Fruit fly (Drosophila melanogaster) whole organism, embryonic: ENCODE measurements around the gene Patsas.

ENCODE experiments used
- B-H1 ChIP-seq: fragments of 200-800 bp; sonication (Bioruptor generic); IDR thresholded peaks from 3 replicates; pipeline ENCODE4 v1.3.6; 2022; ENCODE audit warnings: missing biosample characterization, missing genetic modification characterization
- Bdp1 ChIP-seq: fragments of 200-800 bp; sonication (Bioruptor generic); optimal IDR thresholded peaks from 3 replicates; lab custom pipeline; 2016; ENCODE audit warnings: missing biosample characterization, missing genetic modification characterization
- CG10209 ChIP-seq: fragments of 200-800 bp; sonication (Bioruptor generic); optimal IDR thresholded peaks from 3 replicates; lab custom pipeline; 2017; ENCODE audit warnings: missing biosample characterization, mild to moderate bottlenecking, missing genetic modification characterization, missing genetic modification reagents
- CG10267 ChIP-seq: fragments of 200-800 bp; sonication (Bioruptor generic); optimal IDR thresholded peaks from 2 replicates; lab custom pipeline; 2018; ENCODE audit warnings: missing biosample characterization, mild to moderate bottlenecking, missing genetic modification characterization, moderate library complexity
- CG10462 ChIP-seq: fragments of 200-800 bp; sonication (Bioruptor generic); optimal IDR thresholded peaks from 2 replicates; lab custom pipeline; 2016; ENCODE audit warnings: missing biosample characterization, missing genetic modification characterization
- CG10959 ChIP-seq: fragments of 200-800 bp; sonication (Bioruptor generic); IDR thresholded peaks from 2 replicates; pipeline ENCODE4 v1.3.6; 2022; ENCODE audit warnings: missing biosample characterization, missing genetic modification characterization
- CG11398 ChIP-seq: fragments of 200-800 bp; sonication (Bioruptor generic); optimal IDR thresholded peaks from 2 replicates; lab custom pipeline; 2016; ENCODE audit warnings: missing biosample characterization, missing genetic modification characterization
- CG12071 ChIP-seq: fragments of 200-800 bp; sonication (Bioruptor generic); optimal IDR thresholded peaks from 3 replicates; lab custom pipeline; 2018; ENCODE audit warnings: missing biosample characterization, mild to moderate bottlenecking, missing genetic modification characterization
- CG12104 ChIP-seq: fragments of 200-800 bp; sonication (Bioruptor generic); optimal IDR thresholded peaks from 3 replicates; lab custom pipeline; 2016; ENCODE audit warnings: missing biosample characterization, missing genetic modification characterization
- CG12391 ChIP-seq: fragments of 200-800 bp; sonication (Bioruptor generic); optimal IDR thresholded peaks from 3 replicates; lab custom pipeline; 2018; ENCODE audit warnings: missing biosample characterization, mild to moderate bottlenecking, missing genetic modification characterization, moderate library complexity
- CG12659 ChIP-seq: fragments of 200-800 bp; sonication (Bioruptor generic); optimal IDR thresholded peaks from 3 replicates; lab custom pipeline; 2017; ENCODE audit warnings: mild to moderate bottlenecking, missing biosample characterization, missing genetic modification reagents, missing genetic modification characterization
- CG12744 ChIP-seq: fragments of 200-800 bp; sonication (Bioruptor generic); optimal IDR thresholded peaks from 2 replicates; lab custom pipeline; 2016; ENCODE audit warnings: missing biosample characterization, missing genetic modification characterization
- CG13123 ChIP-seq: fragments of 200-800 bp; sonication (Bioruptor generic); optimal IDR thresholded peaks from 2 replicates; lab custom pipeline; 2016; ENCODE audit warnings: missing biosample characterization, missing genetic modification characterization
- CG15696 ChIP-seq: fragments of 200-800 bp; sonication (Bioruptor generic); optimal IDR thresholded peaks from 2 replicates; lab custom pipeline; 2019; ENCODE audit warnings: missing biosample characterization, mild to moderate bottlenecking, missing genetic modification characterization, moderate library complexity
- CG17361 ChIP-seq: fragments of 200-800 bp; sonication (Bioruptor generic); IDR thresholded peaks from 3 replicates; pipeline ENCODE4 v1.3.6; 2022; ENCODE audit warnings: missing biosample characterization, missing genetic modification characterization
- CG2202 ChIP-seq: fragments of 200-800 bp; sonication (Bioruptor generic); optimal IDR thresholded peaks from 2 replicates; lab custom pipeline; 2018; ENCODE audit warnings: missing biosample characterization, mild to moderate bottlenecking, missing genetic modification characterization
- CG31441 ChIP-seq: fragments of 200-800 bp; sonication (Bioruptor generic); IDR thresholded peaks from 2 replicates; pipeline ENCODE4 v1.3.6; 2022; ENCODE audit warnings: missing biosample characterization, missing genetic modification characterization
- CG34224 ChIP-seq: fragments of 200-800 bp; sonication (Bioruptor generic); IDR thresholded peaks from 3 replicates; pipeline ENCODE4 v1.3.6; 2022; ENCODE audit warnings: missing biosample characterization, missing genetic modification characterization; ENCODE audit not compliant: partially characterized antibody
- CG34376 ChIP-seq: fragments of 200-800 bp; sonication (Bioruptor generic); optimal IDR thresholded peaks from 2 replicates; lab custom pipeline; 2018; ENCODE audit warnings: missing biosample characterization, mild to moderate bottlenecking, missing genetic modification characterization
- CG7786 ChIP-seq: fragments of 200-800 bp; sonication (Bioruptor generic); optimal IDR thresholded peaks from 2 replicates; lab custom pipeline; 2016; ENCODE audit warnings: missing biosample characterization, missing genetic modification characterization
- CG8359 ChIP-seq: fragments of 200-800 bp; sonication (Bioruptor generic); optimal IDR thresholded peaks from 2 replicates; lab custom pipeline; 2017; ENCODE audit warnings: missing biosample characterization, mild to moderate bottlenecking, missing genetic modification characterization, borderline replicate concordance
- CG8478 ChIP-seq: fragments of >200 bp; optimal IDR thresholded peaks from 2 replicates; lab custom pipeline; 2018
- CTCF ChIP-seq: fragments of 200-800 bp; sonication (Bioruptor generic); optimal IDR thresholded peaks from 2 replicates; lab custom pipeline; 2017; ENCODE audit warnings: missing biosample characterization, mild to moderate bottlenecking, missing genetic modification characterization, moderate library complexity
- Camta ChIP-seq: fragments of 200-800 bp; sonication (Bioruptor generic); optimal IDR thresholded peaks from 2 replicates; lab custom pipeline; 2016; ENCODE audit warnings: missing biosample characterization, missing genetic modification characterization
- Dfd ChIP-seq, 2 experiments: fragments of >200 bp; optimal IDR thresholded peaks; 2 replicates each; lab custom pipeline; 2017; ENCODE audit warnings: missing biosample characterization in 2 of 2, missing genetic modification characterization in 2 of 2
- Hmr ChIP-seq: fragments of 200-800 bp; sonication (Bioruptor generic); optimal IDR thresholded peaks from 3 replicates; lab custom pipeline; 2017; ENCODE audit warnings: mild to moderate bottlenecking, missing biosample characterization, missing genetic modification reagents, missing genetic modification characterization
- Opbp ChIP-seq: fragments of 200-800 bp; sonication (Bioruptor generic); IDR thresholded peaks from 3 replicates; pipeline ENCODE4 v1.3.6; 2022; ENCODE audit warnings: missing biosample characterization, missing genetic modification characterization; ENCODE audit not compliant: partially characterized antibody
- Ravus ChIP-seq: fragments of 200-800 bp; sonication (Bioruptor generic); IDR thresholded peaks from 2 replicates; pipeline ENCODE4 v1.3.6; 2022; ENCODE audit warnings: missing biosample characterization, missing genetic modification characterization
- Rfx ChIP-seq: fragments of 200-800 bp; sonication (Bioruptor generic); IDR thresholded peaks from 2 replicates; pipeline ENCODE4 v1.3.6; 2022; ENCODE audit warnings: missing biosample characterization, missing genetic modification characterization
- Sox100B ChIP-seq: fragments of 200-800 bp; sonication (Bioruptor generic); optimal IDR thresholded peaks from 3 replicates; lab custom pipeline; 2018; ENCODE audit warnings: missing biosample characterization, mild to moderate bottlenecking, missing genetic modification characterization
- Usf ChIP-seq: fragments of 200-800 bp; sonication (Bioruptor generic); optimal IDR thresholded peaks from 2 replicates; lab custom pipeline; 2017; ENCODE audit warnings: missing genotype, missing biosample characterization, missing genetic modification characterization
- croc ChIP-seq: fragments of 200-800 bp; sonication (Bioruptor generic); conservative IDR thresholded peaks from 3 replicates; pipeline ENCODE4 v1.3.6; 2022; ENCODE audit warnings: missing biosample characterization, missing genetic modification characterization
- dati ChIP-seq: fragments of 200-800 bp; sonication (Bioruptor generic); IDR thresholded peaks from 2 replicates; pipeline ENCODE4 v1.3.6; 2022; ENCODE audit warnings: missing biosample characterization, missing genetic modification characterization
- dmrt99B ChIP-seq: fragments of 200-800 bp; sonication (Bioruptor generic); optimal IDR thresholded peaks from 2 replicates; lab custom pipeline; 2018; ENCODE audit warnings: missing biosample characterization, mild to moderate bottlenecking, missing genetic modification characterization, moderate library complexity
- fd102C ChIP-seq: fragments of 200-800 bp; sonication (Bioruptor generic); optimal IDR thresholded peaks from 2 replicates; lab custom pipeline; 2018; ENCODE audit warnings: missing biosample characterization, mild to moderate bottlenecking, missing genetic modification characterization, moderate library complexity
- gcm ChIP-seq: fragments of 200-800 bp; sonication (Bioruptor generic); optimal IDR thresholded peaks from 2 replicates; lab custom pipeline; 2019; ENCODE audit warnings: missing biosample characterization, mild to moderate bottlenecking, missing genetic modification characterization, moderate library complexity
- gfzf ChIP-seq: fragments of 200-800 bp; sonication (Bioruptor generic); optimal IDR thresholded peaks from 2 replicates; lab custom pipeline; 2016; ENCODE audit warnings: missing biosample characterization, mild to moderate bottlenecking, missing genetic modification characterization, moderate library complexity
- hb ChIP-seq: fragments of 200-800 bp; sonication (Bioruptor generic); IDR thresholded peaks from 3 replicates; pipeline ENCODE4 v1.3.6; 2022; ENCODE audit warnings: missing biosample characterization, missing genetic modification characterization; ENCODE audit not compliant: partially characterized antibody
- hkb ChIP-seq, 2 experiments: fragments of 200-800 bp in 1 of 2; fragments of >200 bp in 1 of 2; sonication (Bioruptor generic) in 1 of 2; IDR thresholded peaks in 1 of 2; optimal IDR thresholded peaks in 1 of 2; 2 replicates each; pipeline versions ENCODE4 v1.3.6 to Lab custom; 2017 to 2022; ENCODE audit warnings: missing biosample characterization in 1 of 2, missing genetic modification characterization in 1 of 2
- knrl ChIP-seq: fragments of 200-800 bp; sonication (Bioruptor generic); IDR thresholded peaks from 3 replicates; pipeline ENCODE4 v1.3.6; 2022; ENCODE audit warnings: missing biosample characterization, missing genetic modification characterization; ENCODE audit not compliant: partially characterized antibody
- nerfin-1 ChIP-seq: fragments of 200-800 bp; sonication (Bioruptor generic); optimal IDR thresholded peaks from 3 replicates; lab custom pipeline; 2019; ENCODE audit warnings: missing biosample characterization, mild to moderate bottlenecking, missing genetic modification characterization, moderate library complexity
- nerfin-2 ChIP-seq: fragments of 200-800 bp; sonication (Bioruptor generic); IDR thresholded peaks from 2 replicates; pipeline ENCODE4 v1.3.6; 2022; ENCODE audit warnings: missing biosample characterization, missing genetic modification characterization; ENCODE audit not compliant: partially characterized antibody
- pan ChIP-seq, 4 experiments: fragments of >200 bp in 3 of 4; fragments of 200-800 bp in 1 of 4; sonication (Bioruptor generic) in 1 of 4; optimal IDR thresholded peaks in 3 of 4; IDR thresholded peaks in 1 of 4; 2 replicates each; pipeline versions ENCODE4 v1.3.6 to Lab custom; 2017 to 2022; ENCODE audit warnings: missing biosample characterization in 2 of 4, missing genetic modification characterization in 2 of 4, mixed read lengths in 1 of 4
- salm ChIP-seq: fragments of 200-800 bp; sonication (Bioruptor generic); optimal IDR thresholded peaks from 2 replicates; lab custom pipeline; 2018; ENCODE audit warnings: missing biosample characterization, mild to moderate bottlenecking, missing genetic modification characterization
- sc ChIP-seq, 3 experiments: fragments of >200 bp in 2 of 3; fragments of 200-800 bp in 1 of 3; sonication (Bioruptor generic) in 1 of 3; optimal IDR thresholded peaks; 2 replicates in 2 of 3; 3 replicates in 1 of 3; lab custom pipeline; 2017; ENCODE audit warnings: mild to moderate bottlenecking in 1 of 3, missing biosample characterization in 1 of 3, missing genetic modification characterization in 1 of 3, missing genetic modification reagents in 1 of 3
- sens ChIP-seq: fragments of 200-800 bp; sonication (Bioruptor generic); peaks from one replicate; lab custom pipeline; 2016; ENCODE audit warnings: missing biosample characterization, missing genetic modification characterization
- seq ChIP-seq: fragments of 200-800 bp; sonication (Bioruptor generic); IDR thresholded peaks from 2 replicates; pipeline ENCODE4 v1.3.6; 2022; ENCODE audit warnings: missing biosample characterization, missing genetic modification characterization
- so ChIP-seq: fragments of 200-800 bp; sonication (Bioruptor generic); IDR thresholded peaks from 3 replicates; pipeline ENCODE4 v1.3.6; 2022; ENCODE audit warnings: missing biosample characterization, missing genetic modification characterization
- twi ChIP-seq: fragments of 200-800 bp; optimal IDR thresholded peaks from 2 replicates; lab custom pipeline; 2019; ENCODE audit warnings: missing biosample characterization, mild to moderate bottlenecking, missing genetic modification characterization, moderate library complexity

The Patsas gene

DNA sequence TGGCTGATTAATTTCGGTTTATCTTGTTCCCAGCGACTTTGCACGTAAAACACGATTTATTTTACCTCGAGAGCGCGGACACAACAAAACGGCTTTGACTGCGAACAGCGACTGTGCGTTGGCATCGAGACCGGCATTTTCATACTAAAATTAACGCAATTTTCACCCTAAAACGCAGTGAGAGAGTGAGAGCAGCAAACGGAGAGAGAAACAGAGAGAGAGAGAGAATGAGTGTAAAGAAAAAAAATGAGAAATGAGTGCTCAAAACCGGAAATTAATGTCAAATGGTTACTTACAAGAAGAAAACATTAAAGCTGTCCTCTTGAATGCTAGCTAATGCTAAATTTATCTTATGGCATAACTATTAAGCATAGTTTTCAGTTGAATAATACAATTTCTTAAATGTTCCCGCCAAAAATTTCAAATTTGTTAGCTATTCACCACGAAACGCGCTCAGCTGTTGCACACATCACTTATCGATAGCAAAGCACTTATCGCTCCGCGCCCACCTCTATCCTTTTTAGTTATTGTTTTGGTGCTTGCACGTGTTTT, 47.2 kb downstream of the Patsas start, which contains the start of the genes JhI-21, RpL7-like and CG34164 (continued):
- no peak; the same call in 1 of the 2 replicates for TF ChIP-seq nerfin-2 (GFP tag; lab: Robert Waterston, UW)
- TF ChIP-seq CG10462 (GFP tag; lab: Kevin White, UChicago) = no peak
- TF ChIP-seq CG31441 (GFP tag; lab: Robert Waterston, UW) = no peak; the same call in 1 of the 2 replicates
- no peak for TF ChIP-seq pan (optimal IDR thresholded peaks at IDR 0.05; lab: Kevin White, UChicago)
- no peak for TF ChIP-seq pan (GFP tag; optimal IDR thresholded peaks at IDR 0.05 in 1 of 2, IDR thresholded peaks at IDR 0.05 in 1 of 2)
- TF ChIP-seq CG12104 (GFP tag; lab: Kevin White, UChicago) = no peak
- peak; percentile 65; the same call in 1 of the 3 replicates for TF ChIP-seq CG34224 (GFP tag; lab: Robert Waterston, UW)
- no peak for TF ChIP-seq CG11398 (GFP tag; lab: Kevin White, UChicago)
- peak; percentile 64; the same call in 1 of the 3 replicates for TF ChIP-seq Opbp
- TF ChIP-seq CG12391 = no peak
- no peak for TF ChIP-seq Dfd (GFP tag; optimal IDR thresholded peaks at IDR 0.05; lab: Kevin White, UChicago)
- TF ChIP-seq CG12744 (GFP tag; lab: Kevin White, UChicago) = no peak
- no peak for TF ChIP-seq hkb (optimal IDR thresholded peaks at IDR 0.05; lab: Kevin White, UChicago)
- TF ChIP-seq hkb (GFP tag; IDR thresholded peaks at IDR 0.05; lab: Robert Waterston, UW) = peak; percentile 31; the same call in 1 of the 2 replicates
- no peak for TF ChIP-seq salm
- TF ChIP-seq seq (GFP tag; lab: Robert Waterston, UW) = peak; percentile 31; the same call in 1 of the 2 replicates
- no peak for TF ChIP-seq Sox100B (GFP tag; lab: Kevin White, UChicago)
- TF ChIP-seq CTCF = no peak
- no peak for TF ChIP-seq dmrt99B (tag; lab: Kevin White, UChicago)
- no peak for TF ChIP-seq hb
- TF ChIP-seq croc (GFP tag; lab: Robert Waterston, UW) = no peak
- no peak for TF ChIP-seq sc (optimal IDR thresholded peaks at IDR 0.05; lab: Kevin White, UChicago)
- no peak for TF ChIP-seq sc (GFP tag; optimal IDR thresholded peaks at IDR 0.05; lab: Kevin White, UChicago)
- peak; percentile 30 for TF ChIP-seq CG34376 (GFP tag; lab: Kevin White, UChicago)
- TF ChIP-seq dati (GFP tag; lab: Robert Waterston, UW) = no peak
- TF ChIP-seq CG10209 = no peak
- TF ChIP-seq Hmr = no peak
- no peak for TF ChIP-seq Ravus (GFP tag; lab: Robert Waterston, UW)
- no peak for TF ChIP-seq fd102C
- no peak for TF ChIP-seq twi (tag; lab: Kevin White, UChicago)
- no peak for TF ChIP-seq CG12071 (GFP tag; lab: Kevin White, UChicago)
- peak; percentile 82 for TF ChIP-seq sens
- no peak for TF ChIP-seq CG13123 (GFP tag; lab: Kevin White, UChicago)
- TF ChIP-seq CG15696 (tag; lab: Kevin White, UChicago) = no peak
- TF ChIP-seq Rfx (GFP tag; lab: Robert Waterston, UW) = no peak
- no peak for TF ChIP-seq CG7786 (GFP tag; lab: Kevin White, UChicago)
- TF ChIP-seq CG10959 (GFP tag; lab: Robert Waterston, UW) = no peak
- peak; percentile 2 for TF ChIP-seq CG12659 (GFP tag; lab: Kevin White, UChicago)
- peak; percentile 23 for TF ChIP-seq gfzf (GFP tag; lab: Kevin White, UChicago)
- no peak for TF ChIP-seq CG8478 (lab: Kevin White, UChicago)
- no peak for TF ChIP-seq B-H1
- TF ChIP-seq knrl (GFP tag; lab: Robert Waterston, UW) = peak; percentile 62
- no peak for TF ChIP-seq so (GFP tag; lab: Robert Waterston, UW)
- peak; percentile 98 for TF ChIP-seq nerfin-1 (tag; lab: Kevin White, UChicago)
- TF ChIP-seq CG8359 (GFP tag; lab: Kevin White, UChicago) = no peak
- no peak for TF ChIP-seq Camta (GFP tag; lab: Kevin White, UChicago)
- TF ChIP-seq CG17361 (GFP tag; lab: Robert Waterston, UW) = peak; percentile 31; the same call in 1 of the 3 replicates
- no peak for TF ChIP-seq Bdp1 (GFP tag; lab: Kevin White, UChicago)
- peak; percentile 24 for TF ChIP-seq gcm
- no peak for TF ChIP-seq CG2202 (tag; lab: Kevin White, UChicago)
- TF ChIP-seq CG10267 (tag; lab: Kevin White, UChicago) = peak; percentile 65
- no peak for TF ChIP-seq Usf (GFP tag; lab: Kevin White, UChicago)
